Worm (Caenorhabditis elegans) whole organism, L2 larva: Measurements from ENCODE around the gene sftb-2.
A peak's percentile ranks its signal among the peaks of the same experiment; 100 is the strongest.

Source experiments
- C34F6.9 ChIP-seq: fragments of 150-350 bp; optimal IDR thresholded peaks from 2 replicates; lab custom pipeline; 2014; ENCODE audit warnings: missing biosample characterization, missing genetic modification characterization
- R02D3.7 ChIP-seq: fragments of 150-350 bp; optimal IDR thresholded peaks from 2 replicates; lab custom pipeline; 2014; ENCODE audit warnings: missing biosample characterization, missing genetic modification characterization
- alr-1 ChIP-seq: fragments of 150-350 bp; optimal IDR thresholded peaks from 2 replicates; lab custom pipeline; 2014; ENCODE audit warnings: missing biosample characterization, missing genetic modification characterization
- aly-2 ChIP-seq: fragments of 150-350 bp; optimal IDR thresholded peaks from 2 replicates; lab custom pipeline; 2014; ENCODE audit warnings: missing biosample characterization, missing genetic modification characterization
- ama-1 ChIP-seq: fragments of 150-350 bp; optimal IDR thresholded peaks from 2 replicates; lab custom pipeline; 2018; ENCODE audit warnings: inconsistent platforms
- blmp-1 ChIP-seq: sonication (generic microtip); optimal IDR thresholded peaks from 2 replicates; lab custom pipeline; 2017; ENCODE audit warnings: missing genetic modification characterization, mild to moderate bottlenecking, missing compliant biosample characterization, antibody characterized with exemption, moderate library complexity; ENCODE audit not compliant: insufficient read depth
- ceh-16 ChIP-seq: fragments of 150-350 bp; optimal IDR thresholded peaks from 2 replicates; lab custom pipeline; 2014; ENCODE audit warnings: missing biosample characterization, missing genetic modification characterization
- ceh-82 ChIP-seq: fragments of 150-350 bp; optimal IDR thresholded peaks from 2 replicates; lab custom pipeline; 2014; ENCODE audit warnings: missing biosample characterization, missing genetic modification characterization
- crh-2 ChIP-seq: sonication (generic microtip); optimal IDR thresholded peaks from 2 replicates; lab custom pipeline; 2017; ENCODE audit warnings: missing biosample characterization, missing genetic modification characterization
- dmd-4 ChIP-seq: sonication (generic microtip); optimal IDR thresholded peaks from 2 replicates; lab custom pipeline; 2017; ENCODE audit warnings: missing biosample characterization, missing genetic modification characterization
- egl-27 ChIP-seq: sonication (generic microtip); optimal IDR thresholded peaks from 3 replicates; lab custom pipeline; 2017; ENCODE audit warnings: missing biosample characterization, missing genetic modification reagents, missing genetic modification characterization
- elt-3 ChIP-seq: sonication (generic microtip); optimal IDR thresholded peaks from 2 replicates; lab custom pipeline; 2017; ENCODE audit warnings: missing biosample characterization, missing genetic modification characterization
- fos-1 ChIP-seq: fragments of 150-350 bp; optimal IDR thresholded peaks from 2 replicates; lab custom pipeline; 2014; ENCODE audit warnings: missing biosample characterization, missing genetic modification characterization
- gmeb-1 ChIP-seq: fragments of 150-350 bp; optimal IDR thresholded peaks from 2 replicates; lab custom pipeline; 2014; ENCODE audit warnings: missing biosample characterization, missing genetic modification characterization
- lin-11 ChIP-seq: fragments of 150-350 bp; sonication (generic microtip); optimal IDR thresholded peaks from 2 replicates; lab custom pipeline; 2014; ENCODE audit warnings: missing biosample characterization, missing genetic modification characterization, inconsistent platforms, mixed read lengths
- lin-39 ChIP-seq: fragments of 150-350 bp; optimal IDR thresholded peaks from 2 replicates; lab custom pipeline; 2014; ENCODE audit warnings: missing biosample characterization, missing genetic modification reagents, missing genetic modification characterization
- lsy-2 ChIP-seq, 2 experiments: fragments of 150-350 bp in 1 of 2; sonication (generic microtip) in 1 of 2; optimal IDR thresholded peaks; 2 replicates each; lab custom pipeline; 2014 to 2017; ENCODE audit warnings: missing biosample characterization in 2 of 2, missing genetic modification characterization in 2 of 2
- mbf-1 ChIP-seq: sonication (generic microtip); optimal IDR thresholded peaks from 2 replicates; lab custom pipeline; 2017; ENCODE audit warnings: missing biosample characterization, missing genetic modification characterization
- mdl-1 ChIP-seq, 2 experiments: fragments of 150-350 bp in 1 of 2; sonication (generic microtip) in 1 of 2; optimal IDR thresholded peaks; 2 replicates each; lab custom pipeline; 2017; ENCODE audit warnings: missing biosample characterization in 2 of 2, missing genetic modification characterization in 2 of 2
- nhr-10 ChIP-seq: sonication (generic microtip); optimal IDR thresholded peaks from 2 replicates; lab custom pipeline; 2017; ENCODE audit warnings: missing biosample characterization, missing genetic modification characterization
- nhr-11 ChIP-seq: fragments of 150-350 bp; optimal IDR thresholded peaks from 2 replicates; lab custom pipeline; 2014; ENCODE audit warnings: missing biosample characterization, missing genetic modification characterization
- nhr-12 ChIP-seq: fragments of 150-350 bp; optimal IDR thresholded peaks from 2 replicates; lab custom pipeline; 2014; ENCODE audit warnings: missing biosample characterization, missing genetic modification characterization
- nhr-129 ChIP-seq: fragments of 150-350 bp; optimal IDR thresholded peaks from 2 replicates; lab custom pipeline; 2014; ENCODE audit warnings: missing biosample characterization, missing genetic modification characterization
- nhr-21 ChIP-seq: fragments of 150-350 bp; optimal IDR thresholded peaks from 2 replicates; lab custom pipeline; 2014; ENCODE audit warnings: missing biosample characterization, missing genetic modification characterization
- nhr-23 ChIP-seq: fragments of 150-350 bp; optimal IDR thresholded peaks from 2 replicates; lab custom pipeline; 2014; ENCODE audit warnings: missing biosample characterization, missing genetic modification reagents, missing genetic modification characterization
- nhr-25 ChIP-seq: fragments of 150-350 bp; sonication (generic microtip); optimal IDR thresholded peaks from 3 replicates; lab custom pipeline; 2014; ENCODE audit warnings: missing biosample characterization, missing genetic modification characterization
- nhr-6 ChIP-seq: fragments of 150-350 bp; optimal IDR thresholded peaks from 2 replicates; lab custom pipeline; 2014; ENCODE audit warnings: missing biosample characterization, missing genetic modification characterization
- nhr-77 ChIP-seq: fragments of 150-350 bp; optimal IDR thresholded peaks from 2 replicates; lab custom pipeline; 2014; ENCODE audit warnings: missing biosample characterization, missing genetic modification characterization
- peb-1 ChIP-seq: fragments of 150-350 bp; optimal IDR thresholded peaks from 2 replicates; lab custom pipeline; 2014; ENCODE audit warnings: missing biosample characterization, missing genetic modification characterization
- sem-4 ChIP-seq: fragments of 150-350 bp; optimal IDR thresholded peaks from 2 replicates; lab custom pipeline; 2014; ENCODE audit warnings: missing biosample characterization, missing genetic modification reagents, missing genetic modification characterization
- skn-1 ChIP-seq: sonication (generic microtip); optimal IDR thresholded peaks from 2 replicates; lab custom pipeline; 2017; ENCODE audit warnings: missing biosample characterization, missing genetic modification characterization
- sma-3 ChIP-seq: sonication (generic microtip); optimal IDR thresholded peaks from 2 replicates; lab custom pipeline; 2016; ENCODE audit warnings: missing genetic modification reagents, missing genetic modification characterization, missing compliant biosample characterization
- sma-9 ChIP-seq, 2 experiments: fragments of 150-350 bp in 1 of 2; sonication (generic microtip) in 1 of 2; optimal IDR thresholded peaks; 2 replicates each; lab custom pipeline; 2014 to 2016; ENCODE audit warnings: missing genetic modification characterization in 2 of 2, mild to moderate bottlenecking in 1 of 2, missing biosample characterization in 1 of 2, missing compliant biosample characterization in 1 of 2, missing genetic modification reagents in 1 of 2, moderate library complexity in 1 of 2
- snpc-4 ChIP-seq: fragments of 150-350 bp; optimal IDR thresholded peaks from 2 replicates; lab custom pipeline; 2014; ENCODE audit warnings: missing biosample characterization, missing genetic modification characterization
- unc-55 ChIP-seq: fragments of 150-350 bp; sonication (generic microtip); optimal IDR thresholded peaks from 3 replicates; lab custom pipeline; 2014; ENCODE audit warnings: missing biosample characterization, missing genetic modification reagents, missing genetic modification characterization
- unc-62 ChIP-seq: fragments of 150-350 bp; optimal IDR thresholded peaks from 2 replicates; lab custom pipeline; 2014; ENCODE audit warnings: missing biosample characterization, missing genetic modification reagents, missing genetic modification characterization
- ztf-1 ChIP-seq: fragments of 200-800 bp; sonication (Bioruptor generic); conservative IDR thresholded peaks from 2 replicates; pipeline ENCODE4 v1.3.6; 2022; ENCODE audit warnings: missing genetic modification characterization, missing compliant biosample characterization
- ztf-11 ChIP-seq: sonication (generic microtip); optimal IDR thresholded peaks from 2 replicates; lab custom pipeline; 2017; ENCODE audit warnings: missing biosample characterization, missing genetic modification characterization
- ztf-4 ChIP-seq: fragments of 150-350 bp; optimal IDR thresholded peaks from 2 replicates; lab custom pipeline; 2014; ENCODE audit warnings: missing biosample characterization, missing genetic modification characterization

The sftb-2 gene

ce11 chrV:144794-145193, 16.8 kb downstream of the sftb-2 start, which contains the start of gene srh-82:
Gene srh-82, plus strand, starts transcription at chrV:145094.
- TF ChIP-seq sma-9 (GFP tag; optimal IDR thresholded peaks at IDR 0.05; lab: Kevin White, UChicago): no peak
- TF ChIP-seq sma-9 (tag; optimal IDR thresholded peaks at IDR 0.05; lab: Kevin White, UChicago): no peak
- TF ChIP-seq unc-62 (GFP tag; lab: Kevin White, UChicago): no peak
- TF ChIP-seq mdl-1 (tag; optimal IDR thresholded peaks at IDR 0.05; lab: Kevin White, UChicago): no peak
- TF ChIP-seq nhr-12 (tag; lab: Kevin White, UChicago): no peak
- TF ChIP-seq ama-1: no peak
- no peak for TF ChIP-seq nhr-129 (tag; lab: Kevin White, UChicago)

ce11 chrV:145694-146093, 17.7 kb downstream of the sftb-2 start:
- TF ChIP-seq sma-3 (GFP tag; lab: Kevin White, UChicago) (no peak), nhr-21 (tag; lab: Kevin White, UChicago) (no peak), nhr-11 (tag; lab: Kevin White, UChicago) (no peak), mbf-1 (tag; lab: Kevin White, UChicago) (no peak), elt-3 (no peak), nhr-25 (no peak), ama-1 (no peak), dmd-4 (tag; lab: Kevin White, UChicago) (no peak), gmeb-1 (no peak), lsy-2 (tag; optimal IDR thresholded peaks at IDR 0.05; lab: Kevin White, UChicago) (no peak), sma-9 (GFP tag; optimal IDR thresholded peaks at IDR 0.05; lab: Kevin White, UChicago) (no peak), sma-9 (tag; optimal IDR thresholded peaks at IDR 0.05; lab: Kevin White, UChicago) (no peak), lin-39 (tag; lab: Kevin White, UChicago) (no peak), ztf-1 (GFP tag; lab: Robert Waterston, UW) (no peak), ceh-82 (no peak), R02D3.7 (tag; lab: Kevin White, UChicago) (no peak), peb-1 (no peak), unc-55 (GFP tag; lab: Kevin White, UChicago) (no peak), snpc-4 (tag; lab: Kevin White, UChicago) (no peak), crh-2 (tag; lab: Kevin White, UChicago) (no peak)

ce11 chrV:150059-150458, 22.0 kb downstream of the sftb-2 start:
- TF ChIP-seq mbf-1 (tag; lab: Kevin White, UChicago) (no peak), nhr-21 (tag; lab: Kevin White, UChicago) (no peak), egl-27 (tag; lab: Kevin White, UChicago) (no peak), ztf-4 (tag; lab: Kevin White, UChicago) (no peak), lsy-2 (tag; optimal IDR thresholded peaks at IDR 0.05; lab: Kevin White, UChicago) (no peak), lin-39 (tag; lab: Kevin White, UChicago) (no peak), nhr-10 (tag; lab: Kevin White, UChicago) (no peak)

ce11 chrV:151310-151709, 23.3 kb downstream of the sftb-2 start, which contains the start of gene W03F9.4:
Gene W03F9.4, minus strand, starts transcription at chrV:151388.
- peak; percentile 57 for TF ChIP-seq fos-1 (tag; lab: Kevin White, UChicago)
- no peak for TF ChIP-seq sem-4 (tag; lab: Kevin White, UChicago)
- peak; percentile 41 for TF ChIP-seq blmp-1 (tag; lab: Kevin White, UChicago)
- TF ChIP-seq, all 48 proteins: peak for 2

ce11 chrV:152156-152555, 24.1 kb downstream of the sftb-2 start:
- TF ChIP-seq nhr-10 (tag; lab: Kevin White, UChicago) (no peak), ceh-16 (tag; lab: Kevin White, UChicago) (no peak), snpc-4 (tag; lab: Kevin White, UChicago) (no peak), nhr-6 (tag; lab: Kevin White, UChicago) (no peak), mbf-1 (tag; lab: Kevin White, UChicago) (no peak), egl-27 (tag; lab: Kevin White, UChicago) (no peak), lin-39 (tag; lab: Kevin White, UChicago) (no peak)

- no peak for TF ChIP-seq skn-1 (tag; lab: Kevin White, UChicago)
- TF ChIP-seq blmp-1 (tag; lab: Kevin White, UChicago): no peak
- TF ChIP-seq nhr-6 (tag; lab: Kevin White, UChicago): no peak
- TF ChIP-seq lin-11 (tag; lab: Kevin White, UChicago): no peak
- no peak for TF ChIP-seq C34F6.9
- TF ChIP-seq aly-2 (tag; lab: Kevin White, UChicago): no peak
- no peak for TF ChIP-seq nhr-129 (tag; lab: Kevin White, UChicago)
- TF ChIP-seq nhr-77: no peak
- no peak for TF ChIP-seq ztf-11 (tag; lab: Kevin White, UChicago)
- no peak for TF ChIP-seq R02D3.7 (tag; lab: Kevin White, UChicago)
- TF ChIP-seq alr-1 (tag; lab: Kevin White, UChicago): no peak
- no peak for TF ChIP-seq nhr-23
- TF ChIP-seq, all 48 proteins: peak for 0
Observed at ce11 chrV:153867-154266, 25.8 kb downstream of the sftb-2 start.
